Worm (Caenorhabditis elegans): ENCODE results near the gene C30B5.17.

DNA sequence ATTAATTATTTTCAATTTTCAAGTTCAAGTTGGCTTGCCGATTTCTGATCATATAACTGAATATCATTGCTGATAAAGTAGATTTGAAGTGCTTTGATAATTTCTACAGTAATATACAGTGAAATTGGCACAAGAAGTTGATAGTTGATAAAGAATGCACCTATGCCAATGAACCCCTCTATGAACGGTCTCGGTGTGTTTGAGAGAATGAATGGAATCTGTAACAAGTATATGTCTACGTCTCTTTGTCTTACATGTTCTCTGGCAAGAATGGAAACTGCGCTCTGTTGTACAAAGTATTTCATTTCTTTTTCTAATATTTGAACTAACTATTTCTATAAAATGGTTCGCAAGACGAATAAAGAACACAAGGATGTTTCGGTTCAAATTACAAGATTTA, 38.9 kb upstream of the C30B5.17 start, which contains the start of gene T24H7.8:
- TF ChIP-seq skn-1 (tag; optimal IDR thresholded peaks at IDR 0.05) = no peak
- TF ChIP-seq snpc-4 (tag; optimal IDR thresholded peaks at IDR 0.05) = no peak
- no peak for TF ChIP-seq fos-1 (tag; optimal IDR thresholded peaks at IDR 0.05)
- no peak for TF ChIP-seq ama-1 (optimal IDR thresholded peaks at IDR 0.05)
- TF ChIP-seq nhr-23 (tag; optimal IDR thresholded peaks at IDR 0.05) = no peak
- no peak for TF ChIP-seq lin-11 (tag; optimal IDR thresholded peaks at IDR 0.05)
- no peak for TF ChIP-seq lin-13 (GFP tag; optimal IDR thresholded peaks at IDR 0.05)
- TF ChIP-seq unc-39 (tag; optimal IDR thresholded peaks at IDR 0.05) = no peak
- no peak for TF ChIP-seq lin-39 (tag; optimal IDR thresholded peaks at IDR 0.05)
- no peak for TF ChIP-seq aly-2 (tag; optimal IDR thresholded peaks at IDR 0.05)
